Fruit fly (Drosophila melanogaster) whole organism, embryonic: ENCODE data around the gene dhd.
A peak's percentile ranks its signal among the peaks of the same experiment; 100 is the strongest.

Experiments
- Asciz ChIP-seq: fragments of 200-800 bp; sonication (Bioruptor generic); optimal IDR thresholded peaks from 2 replicates; lab custom pipeline; 2017; ENCODE audit warnings: missing biosample characterization, mild to moderate bottlenecking, missing genetic modification characterization, missing genetic modification reagents
- B-H1 ChIP-seq: fragments of 200-800 bp; sonication (Bioruptor generic); IDR thresholded peaks from 3 replicates; pipeline ENCODE4 v1.3.6; 2022; ENCODE audit warnings: missing biosample characterization, missing genetic modification characterization
- CG10543 ChIP-seq: fragments of 200-800 bp; sonication (Bioruptor generic); optimal IDR thresholded peaks from 3 replicates; lab custom pipeline; 2017; ENCODE audit warnings: missing biosample characterization, mild to moderate bottlenecking, missing genetic modification characterization, moderate library complexity
- CG1233 ChIP-seq: fragments of 200-800 bp; sonication (Bioruptor generic); optimal IDR thresholded peaks from 4 replicates; lab custom pipeline; 2018; ENCODE audit warnings: missing biosample characterization, mild to moderate bottlenecking, missing genetic modification characterization
- CG12659 ChIP-seq: fragments of 200-800 bp; sonication (Bioruptor generic); optimal IDR thresholded peaks from 3 replicates; lab custom pipeline; 2017; ENCODE audit warnings: mild to moderate bottlenecking, missing biosample characterization, missing genetic modification reagents, missing genetic modification characterization
- CG13624 ChIP-seq: fragments of 200-800 bp; sonication (Bioruptor generic); optimal IDR thresholded peaks from 2 replicates; lab custom pipeline; 2016; ENCODE audit warnings: missing biosample characterization, missing genetic modification characterization
- CG13775 ChIP-seq: fragments of 200-800 bp; sonication (Bioruptor generic); optimal IDR thresholded peaks from 3 replicates; lab custom pipeline; 2017; ENCODE audit warnings: missing biosample characterization, mild to moderate bottlenecking, missing genetic modification characterization
- CG13894 ChIP-seq: fragments of 200-800 bp; sonication (Bioruptor generic); optimal IDR thresholded peaks from 3 replicates; lab custom pipeline; 2018; ENCODE audit warnings: missing biosample characterization, mild to moderate bottlenecking, missing genetic modification characterization, moderate library complexity
- CG14014 ChIP-seq: fragments of 200-800 bp; sonication (Bioruptor generic); IDR thresholded peaks from 2 replicates; pipeline ENCODE4 v1.3.6; 2022; ENCODE audit warnings: missing biosample characterization, missing genetic modification characterization
- CG15514 ChIP-seq: fragments of 200-800 bp; sonication (Bioruptor generic); optimal IDR thresholded peaks from 3 replicates; lab custom pipeline; 2017; ENCODE audit warnings: missing biosample characterization, missing genetic modification characterization, mild to moderate bottlenecking, moderate library complexity, missing genetic modification reagents
- CG1792 ChIP-seq: fragments of 200-800 bp; sonication (Bioruptor generic); optimal IDR thresholded peaks from 2 replicates; lab custom pipeline; 2016; ENCODE audit warnings: missing biosample characterization, missing genetic modification characterization
- CG18262 ChIP-seq: fragments of 200-800 bp; optimal IDR thresholded peaks from 3 replicates; lab custom pipeline; 2019; ENCODE audit warnings: missing biosample characterization, mild to moderate bottlenecking, missing genetic modification characterization, moderate library complexity
- CG18599 ChIP-seq: fragments of 200-800 bp; sonication (Bioruptor generic); optimal IDR thresholded peaks from 3 replicates; lab custom pipeline; 2017; ENCODE audit warnings: missing biosample characterization, missing genetic modification characterization, mild to moderate bottlenecking, moderate library complexity, missing genetic modification reagents
- CG2120 ChIP-seq: fragments of 200-800 bp; sonication (Bioruptor generic); optimal IDR thresholded peaks from 3 replicates; lab custom pipeline; 2016; ENCODE audit warnings: missing biosample characterization, missing genetic modification characterization
- CG2199 ChIP-seq: fragments of 200-800 bp; sonication (Bioruptor generic); IDR thresholded peaks from 3 replicates; pipeline ENCODE4 v1.3.6; 2022; ENCODE audit warnings: missing biosample characterization, missing genetic modification characterization
- CG3407 ChIP-seq: fragments of 200-800 bp; sonication (Bioruptor generic); optimal IDR thresholded peaks from 2 replicates; lab custom pipeline; 2018; ENCODE audit warnings: missing biosample characterization, mild to moderate bottlenecking, missing genetic modification characterization
- CG34376 ChIP-seq: fragments of 200-800 bp; sonication (Bioruptor generic); optimal IDR thresholded peaks from 2 replicates; lab custom pipeline; 2018; ENCODE audit warnings: missing biosample characterization, mild to moderate bottlenecking, missing genetic modification characterization
- CG34422 ChIP-seq: fragments of 200-800 bp; sonication (Bioruptor generic); IDR thresholded peaks from 3 replicates; pipeline ENCODE4 v1.3.6; 2022; ENCODE audit warnings: missing biosample characterization, missing genetic modification characterization
- CG3838 ChIP-seq: fragments of 200-800 bp; sonication (Bioruptor generic); optimal IDR thresholded peaks from 3 replicates; lab custom pipeline; 2016; ENCODE audit warnings: missing biosample characterization, missing genetic modification characterization
- CG42726 ChIP-seq: fragments of 200-800 bp; sonication (Bioruptor generic); IDR thresholded peaks from 2 replicates; pipeline ENCODE4 v1.3.6; 2022; ENCODE audit warnings: missing biosample characterization, missing genetic modification characterization; ENCODE audit not compliant: partially characterized antibody
- CG6654 ChIP-seq: fragments of 200-800 bp; sonication (Bioruptor generic); optimal IDR thresholded peaks from 2 replicates; lab custom pipeline; 2017; ENCODE audit warnings: missing biosample characterization, mild to moderate bottlenecking, missing genetic modification characterization
- CG8290 ChIP-seq, 3 experiments: fragments of 200-800 bp; sonication (Bioruptor generic); optimal IDR thresholded peaks; 2 replicates each; lab custom pipeline; 2016 to 2019; ENCODE audit warnings: missing biosample characterization in 3 of 3, missing genetic modification characterization in 3 of 3, mild to moderate bottlenecking in 2 of 3, moderate library complexity in 1 of 3
- CG8478 ChIP-seq: fragments of >200 bp; optimal IDR thresholded peaks from 2 replicates; lab custom pipeline; 2018
- Camta ChIP-seq: fragments of 200-800 bp; sonication (Bioruptor generic); optimal IDR thresholded peaks from 2 replicates; lab custom pipeline; 2016; ENCODE audit warnings: missing biosample characterization, missing genetic modification characterization
- Fer1 ChIP-seq: fragments of 200-800 bp; sonication (Bioruptor generic); optimal IDR thresholded peaks from 2 replicates; lab custom pipeline; 2017; ENCODE audit warnings: missing biosample characterization, mild to moderate bottlenecking, missing genetic modification characterization
- H2.0 ChIP-seq: fragments of 200-800 bp; sonication (Bioruptor generic); IDR thresholded peaks from 2 replicates; pipeline ENCODE4 v1.3.6; 2022; ENCODE audit warnings: missing biosample characterization, missing genetic modification characterization
- HmgZ ChIP-seq: fragments of 200-800 bp; sonication (Bioruptor generic); optimal IDR thresholded peaks from 2 replicates; lab custom pipeline; 2018; ENCODE audit warnings: missing biosample characterization, mild to moderate bottlenecking, missing genetic modification characterization
- Hmr ChIP-seq: fragments of 200-800 bp; sonication (Bioruptor generic); optimal IDR thresholded peaks from 3 replicates; lab custom pipeline; 2017; ENCODE audit warnings: mild to moderate bottlenecking, missing biosample characterization, missing genetic modification reagents, missing genetic modification characterization
- MBD-R2 ChIP-seq: fragments of 200-800 bp; sonication (Bioruptor generic); IDR thresholded peaks from 2 replicates; pipeline ENCODE4 v1.3.6; 2022; ENCODE audit warnings: missing biosample characterization, missing genetic modification characterization
- Rx ChIP-seq: fragments of 200-800 bp; sonication (Bioruptor generic); IDR thresholded peaks from 2 replicates; pipeline ENCODE4 v1.3.6; 2022; ENCODE audit warnings: missing biosample characterization, missing genetic modification characterization
- Scr ChIP-seq: fragments of 200-800 bp; sonication (Bioruptor generic); IDR thresholded peaks from 2 replicates; pipeline ENCODE4 v1.3.6; 2022; ENCODE audit warnings: missing biosample characterization, missing genetic modification characterization; ENCODE audit not compliant: partially characterized antibody
- Six4 ChIP-seq: fragments of 200-800 bp; sonication (Bioruptor generic); optimal IDR thresholded peaks from 2 replicates; lab custom pipeline; 2016; ENCODE audit warnings: missing biosample characterization, missing genetic modification characterization
- Sox100B ChIP-seq: fragments of 200-800 bp; sonication (Bioruptor generic); optimal IDR thresholded peaks from 3 replicates; lab custom pipeline; 2018; ENCODE audit warnings: missing biosample characterization, mild to moderate bottlenecking, missing genetic modification characterization
- Stat92E ChIP-seq, 3 experiments: fragments of >200 bp in 2 of 3; fragments of 200-800 bp in 1 of 3; sonication (Bioruptor generic) in 1 of 3; optimal IDR thresholded peaks; 2 replicates each; lab custom pipeline; 2017 to 2019; ENCODE audit warnings: missing biosample characterization in 3 of 3, missing genetic modification characterization in 3 of 3, mild to moderate bottlenecking in 1 of 3, moderate library complexity in 1 of 3
- Xrp1 ChIP-seq: fragments of 200-800 bp; sonication (Bioruptor generic); IDR thresholded peaks from 2 replicates; pipeline ENCODE4 v1.3.6; 2022; ENCODE audit warnings: missing biosample characterization, missing genetic modification characterization
- disco-r ChIP-seq: fragments of 200-800 bp; sonication (Bioruptor generic); optimal IDR thresholded peaks from 2 replicates; lab custom pipeline; 2016; ENCODE audit warnings: missing biosample characterization, missing genetic modification characterization
- dpn ChIP-seq, 2 experiments: fragments of 200-800 bp; sonication (Bioruptor generic); optimal IDR thresholded peaks; 3 replicates each; lab custom pipeline; 2016; ENCODE audit warnings: missing biosample characterization in 2 of 2, missing genetic modification characterization in 2 of 2
- fd96Cb ChIP-seq: fragments of 200-800 bp; sonication (Bioruptor generic); optimal IDR thresholded peaks from 2 replicates; lab custom pipeline; 2018; ENCODE audit warnings: missing biosample characterization, mild to moderate bottlenecking, missing genetic modification characterization, moderate library complexity
- ken ChIP-seq: fragments of 200-800 bp; sonication (Bioruptor generic); IDR thresholded peaks from 3 replicates; pipeline ENCODE4 v1.3.6; 2022; ENCODE audit warnings: missing biosample characterization, missing genetic modification characterization
- knrl ChIP-seq: fragments of 200-800 bp; sonication (Bioruptor generic); IDR thresholded peaks from 3 replicates; pipeline ENCODE4 v1.3.6; 2022; ENCODE audit warnings: missing biosample characterization, missing genetic modification characterization; ENCODE audit not compliant: partially characterized antibody
- mld ChIP-seq: fragments of 200-800 bp; sonication (Bioruptor generic); IDR thresholded peaks from 3 replicates; pipeline ENCODE4 v1.3.6; 2022; ENCODE audit warnings: missing biosample characterization, missing genetic modification characterization; ENCODE audit not compliant: partially characterized antibody
- nerfin-1 ChIP-seq: fragments of 200-800 bp; sonication (Bioruptor generic); optimal IDR thresholded peaks from 3 replicates; lab custom pipeline; 2019; ENCODE audit warnings: missing biosample characterization, mild to moderate bottlenecking, missing genetic modification characterization, moderate library complexity
- nerfin-2 ChIP-seq: fragments of 200-800 bp; sonication (Bioruptor generic); IDR thresholded peaks from 2 replicates; pipeline ENCODE4 v1.3.6; 2022; ENCODE audit warnings: missing biosample characterization, missing genetic modification characterization; ENCODE audit not compliant: partially characterized antibody
- pita ChIP-seq: fragments of 200-800 bp; sonication (Bioruptor generic); optimal IDR thresholded peaks from 2 replicates; lab custom pipeline; 2017; ENCODE audit warnings: missing biosample characterization, mild to moderate bottlenecking, missing genetic modification characterization
- ranshi ChIP-seq: fragments of 200-800 bp; sonication (Bioruptor generic); IDR thresholded peaks from 2 replicates; pipeline ENCODE4 v1.3.6; 2022; ENCODE audit warnings: missing biosample characterization, missing genetic modification characterization
- row ChIP-seq: fragments of 200-800 bp; sonication (Bioruptor generic); IDR thresholded peaks from 3 replicates; pipeline ENCODE4 v1.3.6; 2022; ENCODE audit warnings: missing biosample characterization, missing genetic modification characterization
- sna ChIP-seq: fragments of 200-800 bp; sonication (Bioruptor generic); IDR thresholded peaks from 2 replicates; pipeline ENCODE4 v1.3.6; 2022; ENCODE audit warnings: missing biosample characterization, missing genetic modification characterization; ENCODE audit not compliant: partially characterized antibody
- sr ChIP-seq: fragments of 200-800 bp; sonication (Bioruptor generic); IDR thresholded peaks from 3 replicates; pipeline ENCODE4 v1.3.6; 2022; ENCODE audit warnings: missing biosample characterization, missing genetic modification characterization
- tx ChIP-seq: fragments of 200-800 bp; sonication (Bioruptor generic); optimal IDR thresholded peaks from 2 replicates; lab custom pipeline; 2016; ENCODE audit warnings: missing biosample characterization, missing genetic modification characterization

Gene dhd

dm6 chrX:5311838-5312339 lies at the start of gene dhd, which contains the start of gene TrxT (continued):
- TF ChIP-seq CG1233 (GFP tag; lab: Kevin White, UChicago) (peak; percentile 31), CG6654 (GFP tag; lab: Kevin White, UChicago) (no peak), CG2199 (GFP tag; lab: Robert Waterston, UW) (no peak), CG3838 (no peak), CG13894 (tag; lab: Kevin White, UChicago) (peak; percentile 29), CG14014 (GFP tag; lab: Robert Waterston, UW) (0 out of 2 replicates have a peak, but pooled peaks have one; percentile 34), tx (no peak), B-H1 (GFP tag; lab: Robert Waterston, UW) (no peak), CG15514 (GFP tag; lab: Kevin White, UChicago) (peak; percentile 62), Rx (no peak), knrl (peak; percentile 40; the same call in 2 of the 3 replicates), Camta (GFP tag; lab: Kevin White, UChicago) (peak; percentile 3), Hmr (GFP tag; lab: Kevin White, UChicago) (no peak), Sox100B (GFP tag; lab: Kevin White, UChicago) (no peak), CG42726 (no peak), CG10543 (no peak), CG3407 (no peak), CG8290 (GFP tag; optimal IDR thresholded peaks at IDR 0.05; lab: Kevin White, UChicago) (peak; percentile 81), CG8290 (tag; optimal IDR thresholded peaks at IDR 0.05; lab: Kevin White, UChicago) (peak; percentile 72 to 93), pita (GFP tag; lab: Kevin White, UChicago) (no peak), HmgZ (tag; lab: Kevin White, UChicago) (peak; percentile 49), CG13624 (GFP tag; lab: Kevin White, UChicago) (peak; percentile 45), CG8478 (no peak), H2.0 (GFP tag; lab: Robert Waterston, UW) (0 out of 2 replicates have a peak, but pooled peaks have one; percentile 20), ken (GFP tag; lab: Robert Waterston, UW) (no peak), Xrp1 (GFP tag; lab: Robert Waterston, UW) (peak; percentile 48; the same call in 1 of the 2 replicates), sna (peak; percentile 59; the same call in 1 of the 2 replicates), mld (GFP tag; lab: Robert Waterston, UW) (0 out of 3 replicates have a peak, but pooled peaks have one; percentile 38), sr (GFP tag; lab: Robert Waterston, UW) (0 out of 3 replicates have a peak, but pooled peaks have one; percentile 52), CG18599 (GFP tag; lab: Kevin White, UChicago) (no peak), ranshi (GFP tag; lab: Robert Waterston, UW) (peak; percentile 19; the same call in 1 of the 2 replicates), disco-r (no peak), Fer1 (GFP tag; lab: Kevin White, UChicago) (peak; percentile 50), CG1792 (GFP tag; lab: Kevin White, UChicago) (no peak), Six4 (GFP tag; lab: Kevin White, UChicago) (no peak), Scr (GFP tag; lab: Robert Waterston, UW) (peak; percentile 38), CG12659 (GFP tag; lab: Kevin White, UChicago) (peak; percentile 71), CG34422 (GFP tag; lab: Robert Waterston, UW) (peak; percentile 45; the same call in 1 of the 3 replicates), row (peak; percentile 29; the same call in 1 of the 3 replicates), Stat92E (GFP tag; optimal IDR thresholded peaks at IDR 0.05; lab: Kevin White, UChicago) (no peak), nerfin-2 (no peak), fd96Cb (no peak), CG13775 (GFP tag; lab: Kevin White, UChicago) (peak; percentile 20), nerfin-1 (tag; lab: Kevin White, UChicago) (peak; percentile 1), Asciz (no peak), MBD-R2 (GFP tag; lab: Robert Waterston, UW) (peak; percentile 70), dpn (GFP tag; optimal IDR thresholded peaks at IDR 0.05; lab: Kevin White, UChicago) (no peak), CG2120 (GFP tag; lab: Kevin White, UChicago) (peak; percentile 40), CG18262 (tag; lab: Kevin White, UChicago) (no peak), CG34376 (no peak)
